Fruit fly (Drosophila melanogaster): Measurements from ENCODE around the gene HINT1.

The HINT1 gene

DNA sequence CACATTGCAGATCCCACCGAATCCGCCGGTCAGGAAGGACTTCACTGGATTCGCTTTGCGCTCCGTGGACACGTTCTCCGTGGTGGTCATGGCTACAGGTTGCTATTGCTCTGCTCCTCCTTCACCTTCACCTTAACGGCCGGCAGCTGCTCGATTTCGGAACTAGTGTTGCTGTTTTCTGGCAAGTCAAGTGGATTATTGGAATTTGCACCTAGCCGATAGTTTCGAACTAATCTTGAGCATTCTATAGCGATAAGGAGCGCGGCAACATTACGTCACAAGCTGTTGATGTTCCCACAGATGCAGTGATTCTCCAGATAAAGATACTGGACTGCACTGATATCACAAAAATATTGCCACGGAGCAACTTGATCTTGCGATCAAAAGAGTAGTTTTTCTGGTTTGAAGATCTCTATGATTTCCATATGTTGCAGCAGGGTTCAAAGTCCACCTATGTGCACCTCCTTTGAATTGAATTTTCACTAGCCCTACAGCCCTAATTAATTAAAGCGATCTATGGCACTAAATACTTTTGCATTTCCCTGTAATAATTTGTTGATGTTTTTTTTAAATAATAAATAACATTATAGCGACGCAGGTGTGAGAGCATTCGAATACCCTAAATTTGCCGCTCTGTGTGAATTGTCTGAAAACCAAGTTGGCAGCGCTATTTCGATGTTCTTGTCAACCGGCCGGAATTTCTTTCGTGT is at the start of gene HINT1, which contains the start of gene colt:
Gene HINT1, plus strand, starts transcription at position 660 of the 710 bp plus-strand sequence.
Gene colt, minus strand, starts transcription at position 594 of the 710 bp plus-strand sequence.
- TF ChIP-seq pan (optimal IDR thresholded peaks at IDR 0.05) (no peak), usp (GFP tag; optimal IDR thresholded peaks at IDR 0.05) (no peak), EcR (GFP tag; optimal IDR thresholded peaks at IDR 0.05) (no peak), CG8478 (optimal IDR thresholded peaks at IDR 0.05) (no peak), psq (optimal IDR thresholded peaks at IDR 0.05) (no peak), Dll (optimal IDR thresholded peaks at IDR 0.05) (no peak)

DNA sequence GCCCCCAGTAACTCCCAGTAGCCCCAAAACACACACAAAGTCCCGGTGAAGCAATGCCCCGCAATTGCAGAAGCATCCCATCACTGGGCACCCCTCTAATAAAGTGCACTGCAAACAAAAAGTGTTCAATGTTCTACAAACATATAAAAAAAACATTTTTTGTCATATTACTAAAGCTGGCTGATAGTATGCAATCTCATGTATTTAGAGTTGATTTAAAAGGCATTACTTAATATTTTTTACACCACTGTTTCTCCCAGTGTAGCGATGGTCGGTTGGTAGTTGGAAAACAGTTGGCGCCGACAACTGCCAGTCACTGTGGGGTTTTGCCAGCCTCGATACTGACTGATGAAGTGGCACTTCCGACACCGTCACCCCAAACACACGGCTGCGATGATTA is 49.6 kb upstream of the HINT1 start:
- no peak for TF ChIP-seq usp (GFP tag; optimal IDR thresholded peaks at IDR 0.05)

DNA sequence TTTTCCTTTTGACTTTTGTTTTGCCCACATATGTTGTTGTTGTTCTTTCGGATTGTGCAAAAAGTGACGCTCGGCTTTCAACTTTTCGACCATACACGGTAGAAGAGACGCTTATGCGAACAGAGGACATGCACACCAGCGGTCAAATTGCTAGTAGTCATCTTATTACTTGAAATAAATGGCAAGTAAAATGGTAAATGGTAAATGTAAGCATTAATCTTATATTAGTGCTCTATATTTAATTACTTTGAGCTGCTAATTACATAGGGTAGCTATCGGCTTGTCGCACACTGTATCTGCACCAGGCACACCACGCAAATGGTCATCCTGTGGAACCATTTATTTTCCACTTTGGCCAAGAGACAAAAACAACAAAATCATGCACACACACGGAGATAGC is 48.6 kb upstream of the HINT1 start:
- TF ChIP-seq EcR (GFP tag; optimal IDR thresholded peaks at IDR 0.05), result no peak
- no peak for TF ChIP-seq CG8478 (optimal IDR thresholded peaks at IDR 0.05)
- TF ChIP-seq Dll (optimal IDR thresholded peaks at IDR 0.05), result no peak
- no peak for TF ChIP-seq psq (optimal IDR thresholded peaks at IDR 0.05)
- no peak for TF ChIP-seq usp (GFP tag; optimal IDR thresholded peaks at IDR 0.05)
- no peak for TF ChIP-seq pan (optimal IDR thresholded peaks at IDR 0.05)

DNA sequence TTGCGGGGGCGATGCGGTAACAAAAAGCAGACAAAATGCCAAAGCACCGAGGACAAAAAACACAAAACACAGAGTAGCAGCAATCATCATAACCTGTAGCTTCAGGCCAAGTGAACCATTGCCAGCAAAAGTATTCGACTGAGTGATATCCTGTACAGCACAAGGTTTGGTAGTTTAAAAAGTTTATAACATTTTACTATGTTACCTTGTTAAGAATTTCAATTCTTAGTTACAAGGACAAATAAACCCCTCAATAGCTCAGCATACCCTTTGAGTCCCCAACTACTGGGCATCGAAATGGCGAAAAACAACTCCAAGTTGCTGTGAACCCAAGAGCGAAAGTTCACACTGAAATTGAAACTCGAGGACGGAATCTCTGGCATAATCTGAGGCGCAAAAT is 46.8 kb upstream of the HINT1 start:
- TF ChIP-seq CG8478 (optimal IDR thresholded peaks at IDR 0.05) (no peak), pan (optimal IDR thresholded peaks at IDR 0.05) (no peak), Dll (optimal IDR thresholded peaks at IDR 0.05) (no peak), psq (optimal IDR thresholded peaks at IDR 0.05) (no peak), usp (GFP tag; optimal IDR thresholded peaks at IDR 0.05) (no peak), EcR (GFP tag; optimal IDR thresholded peaks at IDR 0.05) (no peak)

DNA sequence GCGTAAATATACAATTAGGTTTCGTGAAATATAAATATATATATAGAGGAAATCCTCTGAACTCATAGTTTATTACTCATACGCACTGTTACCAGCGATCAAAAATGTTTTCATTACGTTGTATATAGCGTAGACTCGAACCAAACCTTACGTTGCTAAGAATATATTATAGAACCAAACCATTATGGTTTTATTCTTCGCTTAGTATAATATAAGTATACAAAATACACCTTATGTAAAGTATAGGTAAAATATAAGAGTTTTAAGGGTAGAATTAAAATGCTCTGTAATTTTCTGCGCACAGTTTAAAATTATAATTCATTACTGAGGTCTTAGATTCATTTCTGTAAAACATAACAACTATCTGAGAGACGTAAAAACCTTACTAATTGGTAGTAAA is 45.5 kb upstream of the HINT1 start:
- no peak for TF ChIP-seq CG8478 (optimal IDR thresholded peaks at IDR 0.05)
- no peak for TF ChIP-seq psq (optimal IDR thresholded peaks at IDR 0.05)
- TF ChIP-seq EcR (GFP tag; optimal IDR thresholded peaks at IDR 0.05), result no peak
- no peak for TF ChIP-seq usp (GFP tag; optimal IDR thresholded peaks at IDR 0.05)
- TF ChIP-seq pan (optimal IDR thresholded peaks at IDR 0.05), result no peak
- TF ChIP-seq Dll (optimal IDR thresholded peaks at IDR 0.05), result no peak

DNA sequence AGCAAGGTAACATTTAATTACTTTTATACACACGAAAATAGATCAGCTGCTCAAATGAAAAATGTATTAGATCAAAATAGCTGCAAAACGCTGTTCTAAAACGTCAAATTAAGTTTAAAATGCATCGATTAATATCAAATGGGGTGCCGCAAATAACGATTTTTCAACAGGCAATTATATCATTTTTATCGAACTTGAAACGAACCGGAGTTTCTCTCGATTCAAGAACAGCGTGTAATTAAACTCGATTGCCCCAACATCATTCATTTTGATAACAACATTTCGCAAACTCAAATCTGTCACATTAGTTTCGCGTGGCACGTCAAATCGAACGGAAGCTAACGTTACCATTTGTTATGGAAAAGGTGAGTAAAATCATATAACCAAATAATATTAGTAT is 44.6 kb upstream of the HINT1 start, which contains the start of gene CG31689:
Gene CG31689, plus strand, starts transcription at position 301 of the 400 bp plus-strand sequence.
- no peak for TF ChIP-seq usp (GFP tag; optimal IDR thresholded peaks at IDR 0.05)
- no peak for TF ChIP-seq EcR (GFP tag; optimal IDR thresholded peaks at IDR 0.05)
- no peak for TF ChIP-seq CG8478 (optimal IDR thresholded peaks at IDR 0.05)
- no peak for TF ChIP-seq pan (optimal IDR thresholded peaks at IDR 0.05)
- no peak for TF ChIP-seq psq (optimal IDR thresholded peaks at IDR 0.05)
- TF ChIP-seq Dll (optimal IDR thresholded peaks at IDR 0.05), result no peak

DNA sequence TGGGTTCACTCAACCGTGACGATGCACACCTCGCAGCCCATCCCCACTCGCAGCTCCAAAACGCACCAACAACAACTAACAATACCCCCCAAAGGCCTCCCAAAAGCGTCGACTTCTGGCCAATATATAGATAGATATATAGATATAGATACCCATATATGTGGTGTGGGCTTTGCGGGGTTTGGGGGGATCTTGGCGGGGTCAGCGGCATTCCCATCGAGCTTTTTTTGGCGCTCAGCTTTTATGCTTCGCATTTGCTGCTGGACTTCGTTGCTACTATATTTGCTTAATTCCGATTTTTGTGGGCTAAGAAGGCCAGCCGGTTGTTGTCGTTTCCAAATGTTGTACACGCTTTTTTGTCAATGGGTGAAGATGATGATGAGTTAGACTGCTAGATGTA is 42.6 kb upstream of the HINT1 start:
- TF ChIP-seq pan (optimal IDR thresholded peaks at IDR 0.05) (no peak), CG8478 (optimal IDR thresholded peaks at IDR 0.05) (no peak), psq (optimal IDR thresholded peaks at IDR 0.05) (no peak), usp (GFP tag; optimal IDR thresholded peaks at IDR 0.05) (no peak), Dll (optimal IDR thresholded peaks at IDR 0.05) (no peak), EcR (GFP tag; optimal IDR thresholded peaks at IDR 0.05) (no peak)

DNA sequence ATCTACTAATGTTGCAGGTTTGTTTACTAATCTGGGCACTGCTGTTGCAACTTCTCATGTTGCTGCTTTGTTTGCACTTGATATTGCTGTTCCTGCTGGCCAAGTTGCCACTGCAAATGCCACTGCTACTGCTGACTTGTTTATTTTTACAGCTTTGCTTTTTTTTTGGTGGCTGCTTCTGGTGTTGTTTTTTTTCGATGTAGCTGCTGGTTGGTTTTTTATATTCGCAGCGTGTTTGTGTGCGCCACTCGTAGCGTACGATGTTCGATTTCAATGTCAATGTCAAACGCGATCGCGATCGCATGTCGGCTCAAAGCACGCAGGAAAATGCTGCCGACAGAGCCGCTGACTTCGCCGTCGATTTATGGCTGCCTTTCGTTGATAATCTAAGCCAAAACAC is 42.1 kb upstream of the HINT1 start:
- TF ChIP-seq pan (optimal IDR thresholded peaks at IDR 0.05), result no peak
- TF ChIP-seq usp (GFP tag; optimal IDR thresholded peaks at IDR 0.05), result no peak
- no peak for TF ChIP-seq Dll (optimal IDR thresholded peaks at IDR 0.05)
- no peak for TF ChIP-seq psq (optimal IDR thresholded peaks at IDR 0.05)
- TF ChIP-seq EcR (GFP tag; optimal IDR thresholded peaks at IDR 0.05), result no peak
- no peak for TF ChIP-seq CG8478 (optimal IDR thresholded peaks at IDR 0.05)

DNA sequence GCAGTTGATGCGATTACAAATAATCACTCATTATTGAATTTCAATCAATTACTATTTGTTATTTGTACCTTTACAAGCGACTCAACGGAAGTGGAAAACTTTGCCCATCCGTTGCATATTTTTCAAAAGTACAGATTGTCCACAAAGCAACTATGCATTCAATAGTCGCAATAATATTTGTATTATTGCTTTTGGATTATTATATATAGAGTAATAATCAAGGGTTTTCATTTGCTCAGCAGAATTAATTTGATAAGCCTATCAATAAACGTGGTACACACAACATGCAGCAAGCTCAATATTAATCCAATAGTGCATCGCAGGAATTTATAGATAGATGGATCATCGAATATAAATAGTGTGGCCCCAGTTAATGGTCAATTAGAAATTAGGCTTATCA is 41.4 kb upstream of the HINT1 start:
- TF ChIP-seq psq (optimal IDR thresholded peaks at IDR 0.05) (no peak), EcR (GFP tag; optimal IDR thresholded peaks at IDR 0.05) (no peak), Dll (optimal IDR thresholded peaks at IDR 0.05) (no peak), pan (optimal IDR thresholded peaks at IDR 0.05) (no peak), usp (GFP tag; optimal IDR thresholded peaks at IDR 0.05) (no peak), CG8478 (optimal IDR thresholded peaks at IDR 0.05) (no peak)

DNA sequence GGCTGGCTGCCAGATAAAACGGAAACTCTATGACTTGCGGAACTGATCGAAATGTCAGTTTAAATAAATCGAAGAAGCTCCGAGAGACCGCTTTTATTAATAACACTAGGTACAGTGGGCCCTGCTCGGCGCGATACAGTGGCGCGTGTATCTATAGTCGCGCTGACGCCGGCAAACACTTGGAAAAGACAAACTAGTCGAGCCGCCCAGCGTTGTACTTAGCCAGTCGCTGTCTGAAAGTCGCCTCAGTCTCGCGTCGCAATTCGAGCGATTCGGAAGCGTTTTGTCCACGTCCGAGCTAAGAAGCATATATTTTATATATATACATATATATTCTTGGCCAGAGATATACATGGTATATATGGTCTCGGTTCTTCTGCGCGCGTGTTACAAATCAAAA is 40.1 kb upstream of the HINT1 start:
- no peak for TF ChIP-seq usp (GFP tag; optimal IDR thresholded peaks at IDR 0.05)

DNA sequence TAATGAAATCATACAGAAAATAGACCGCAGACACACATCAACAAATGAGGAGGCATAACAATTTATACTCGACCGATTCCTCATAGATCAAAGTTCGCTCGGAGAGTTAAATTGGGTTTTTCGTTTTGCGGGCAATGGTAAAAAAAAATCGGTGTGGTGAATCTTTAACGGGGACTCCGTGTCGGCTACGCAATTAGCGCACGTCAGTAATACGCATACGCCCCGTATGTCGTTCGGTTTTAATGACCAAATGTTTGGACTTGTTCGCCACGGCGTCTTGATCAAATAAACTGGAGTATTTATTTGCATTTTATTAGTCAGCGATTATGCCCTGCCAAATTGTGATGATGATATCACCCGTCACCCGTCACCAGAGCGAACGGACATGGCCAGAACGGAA is 39.2 kb upstream of the HINT1 start:
- TF ChIP-seq CG8478 (optimal IDR thresholded peaks at IDR 0.05), result no peak
- no peak for TF ChIP-seq psq (optimal IDR thresholded peaks at IDR 0.05)
- TF ChIP-seq Dll (optimal IDR thresholded peaks at IDR 0.05), result no peak
- TF ChIP-seq usp (GFP tag; optimal IDR thresholded peaks at IDR 0.05), result no peak
- TF ChIP-seq EcR (GFP tag; optimal IDR thresholded peaks at IDR 0.05), result no peak
- TF ChIP-seq pan (optimal IDR thresholded peaks at IDR 0.05), result no peak

DNA sequence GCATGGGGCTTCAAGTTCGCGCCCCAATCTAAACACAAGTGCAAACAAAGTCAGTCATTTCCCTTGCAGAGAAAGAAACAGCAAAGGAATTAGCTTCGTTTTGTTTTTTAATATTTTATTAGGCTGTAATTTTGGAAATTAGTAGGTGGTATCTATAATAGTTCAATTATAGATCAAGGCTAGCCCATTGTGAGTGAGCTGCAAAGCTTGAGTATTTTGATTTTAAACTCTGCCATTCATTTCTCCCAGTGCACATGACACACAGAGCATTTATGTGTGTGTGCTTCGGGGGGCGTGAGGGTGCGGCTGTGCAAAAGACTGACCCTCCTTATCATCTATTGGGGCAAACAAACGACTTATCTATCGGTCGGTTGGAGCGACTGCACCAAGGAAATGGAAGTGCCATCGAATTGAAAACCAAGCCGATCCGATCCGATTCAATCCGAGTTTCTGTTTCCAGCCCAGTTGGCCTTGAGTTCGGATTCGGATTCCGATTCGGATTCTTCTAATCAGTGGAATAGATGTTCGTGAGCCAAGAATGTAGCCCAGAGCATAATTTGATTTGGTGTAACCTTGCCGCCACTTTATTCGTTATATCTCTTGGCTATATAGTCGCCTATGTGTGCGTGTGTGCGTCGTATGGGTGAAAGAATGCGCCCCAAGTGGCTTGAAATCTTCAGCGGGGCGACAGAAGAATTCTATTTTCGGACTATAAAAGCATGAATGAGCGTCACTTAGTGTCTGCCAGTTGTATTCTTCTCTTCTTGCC is 38.4 kb upstream of the HINT1 start:
- TF ChIP-seq pan (optimal IDR thresholded peaks at IDR 0.05), result no peak
- TF ChIP-seq CG8478 (optimal IDR thresholded peaks at IDR 0.05), result no peak
- no peak for TF ChIP-seq psq (optimal IDR thresholded peaks at IDR 0.05)
- TF ChIP-seq EcR (GFP tag; optimal IDR thresholded peaks at IDR 0.05), result no peak
- no peak for TF ChIP-seq usp (GFP tag; optimal IDR thresholded peaks at IDR 0.05)
- no peak for TF ChIP-seq Dll (optimal IDR thresholded peaks at IDR 0.05)
